Worm (Caenorhabditis elegans): ENCODE results near the gene F58B4.6.

The F58B4.6 gene

DNA sequence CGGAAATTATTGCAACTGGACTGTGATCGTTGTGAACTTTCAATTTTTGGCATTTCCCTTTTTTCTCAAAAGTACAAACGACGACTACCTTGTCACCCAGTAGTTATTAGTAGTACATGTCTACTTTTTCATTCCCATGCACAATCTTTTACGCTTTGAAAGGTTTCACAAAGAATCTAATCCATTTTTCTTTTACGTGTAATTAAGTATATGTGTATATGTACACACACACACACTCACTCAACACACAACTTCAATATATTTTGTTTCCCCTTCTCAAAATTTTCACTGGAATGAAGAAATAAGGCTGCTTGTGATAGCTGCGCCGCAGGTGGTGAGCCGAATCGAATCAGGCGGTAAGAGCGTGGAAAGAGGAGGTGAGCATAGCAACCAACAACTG is at the start of gene F58B4.6:
Gene F58B4.6, plus strand, starts transcription at position 301 of the 400 bp plus-strand sequence.
- TF ChIP-seq unc-62 (GFP tag; optimal IDR thresholded peaks at IDR 0.05) = no peak

DNA sequence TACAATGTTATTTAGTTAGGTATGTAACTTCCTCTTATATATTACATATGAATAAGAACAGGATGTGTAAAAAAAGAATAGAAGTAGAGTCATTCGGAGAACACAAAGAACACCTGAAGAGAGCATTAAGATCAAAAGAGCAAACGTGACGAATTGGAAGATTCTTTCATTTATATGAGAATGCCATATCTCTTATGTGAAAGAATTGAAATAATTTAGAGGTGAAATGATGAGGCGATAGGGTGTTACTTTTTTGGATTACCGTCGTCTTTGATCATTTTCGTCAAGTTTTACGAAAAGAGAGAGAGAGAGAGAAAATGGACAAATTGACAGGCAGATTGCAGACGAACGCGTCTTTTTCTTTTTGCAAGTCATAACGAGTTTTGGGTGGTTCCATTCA is 48.3 kb upstream of the F58B4.6 start:
- TF ChIP-seq unc-62 (GFP tag; optimal IDR thresholded peaks at IDR 0.05) = no peak

DNA sequence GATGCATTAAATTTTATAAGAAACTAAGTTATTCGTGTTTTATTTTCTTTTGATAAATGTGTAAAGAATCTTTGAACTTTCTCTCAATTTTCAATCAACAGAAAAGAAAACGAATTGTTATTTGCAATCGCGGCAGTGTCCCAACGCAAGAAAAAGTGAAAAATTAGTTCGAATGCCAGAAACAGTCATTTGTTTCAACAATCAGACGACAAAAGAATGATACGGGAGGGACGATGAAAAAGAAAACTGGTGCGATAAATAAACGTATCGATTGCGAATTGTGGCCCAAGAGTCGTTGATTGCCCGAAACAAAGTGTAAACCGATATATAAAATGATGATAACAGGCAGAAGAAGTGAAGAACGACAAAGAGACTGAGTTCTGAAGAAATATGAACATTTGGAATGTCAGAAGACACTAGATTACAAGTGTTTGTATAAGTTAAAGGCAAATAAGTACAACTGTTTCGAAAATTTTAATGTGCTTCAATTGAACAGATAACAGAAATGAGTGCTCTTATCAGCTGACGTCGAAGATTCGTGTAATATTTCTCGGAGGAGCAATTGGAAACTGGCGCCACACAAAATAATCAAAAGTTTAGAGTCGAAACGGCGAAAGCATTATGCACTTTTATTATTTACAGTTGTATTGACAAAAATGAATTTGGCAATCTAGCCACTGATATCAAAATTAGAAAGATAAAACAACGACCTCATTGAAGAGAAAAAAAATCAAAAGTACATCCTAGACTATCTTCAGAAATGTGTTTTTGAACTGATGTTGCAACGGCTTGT is 46.8 kb upstream of the F58B4.6 start:
- no peak for TF ChIP-seq unc-62 (GFP tag; optimal IDR thresholded peaks at IDR 0.05)

DNA sequence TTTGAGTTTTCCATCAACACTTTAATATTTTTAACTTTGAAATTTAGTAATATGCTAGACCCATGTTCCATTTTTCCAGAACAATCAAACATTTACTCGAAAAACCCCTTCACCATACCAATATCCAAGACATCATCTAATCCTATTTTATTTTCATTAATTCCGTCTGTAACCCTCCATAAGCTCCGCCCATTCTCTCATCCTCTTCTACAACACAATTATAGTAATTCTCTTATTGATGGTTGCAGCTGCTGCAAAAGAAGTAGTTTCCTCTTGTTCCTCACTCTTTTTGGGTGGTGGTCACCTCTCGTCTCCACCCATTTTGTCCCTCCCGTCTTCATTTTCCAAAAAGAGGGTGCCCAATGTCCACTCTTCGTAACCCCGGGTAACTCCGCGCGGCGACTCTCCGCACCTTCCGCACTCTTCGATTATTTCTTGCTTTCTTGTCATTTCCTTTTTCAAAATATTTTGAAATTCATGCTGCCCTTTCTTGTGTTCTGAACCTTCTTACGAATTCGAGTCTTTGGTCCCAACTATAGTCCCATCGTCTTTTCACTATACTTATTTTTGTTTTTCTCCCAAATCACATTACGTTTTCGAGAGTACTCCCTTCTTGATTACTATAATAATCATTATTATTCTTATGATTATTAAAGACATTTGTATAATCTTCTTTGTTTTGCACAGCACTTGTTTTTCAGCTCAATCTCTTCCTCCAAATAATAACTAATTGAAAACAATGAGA is 44.5 kb upstream of the F58B4.6 start, which contains the start of gene F32D8.1:
Gene F32D8.1, plus strand, starts transcription at position 695 of the 745 bp plus-strand sequence.
- no peak for TF ChIP-seq unc-62 (GFP tag; optimal IDR thresholded peaks at IDR 0.05)

DNA sequence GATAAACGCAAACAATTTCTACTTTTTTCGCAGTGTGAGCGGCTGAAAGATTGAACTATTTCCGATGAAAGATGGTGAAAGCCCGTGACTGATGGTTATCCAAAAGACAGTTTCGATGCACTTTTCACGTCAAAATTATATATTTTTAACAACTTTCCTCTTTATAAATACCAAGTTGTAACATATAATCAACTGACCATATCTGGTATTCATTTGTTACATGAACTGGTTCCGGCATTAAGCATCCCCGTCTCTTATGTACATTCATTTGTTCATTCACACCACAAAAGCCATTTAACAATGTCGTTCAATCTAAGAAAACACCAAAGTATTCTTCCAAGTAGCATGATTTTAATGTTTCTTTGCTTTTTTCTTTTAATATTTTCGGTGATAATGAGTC is 41.4 kb upstream of the F58B4.6 start, which contains the start of gene F32D8.2:
Gene F32D8.2, plus strand, starts transcription at position 301 of the 400 bp plus-strand sequence.
- TF ChIP-seq unc-62 (GFP tag; optimal IDR thresholded peaks at IDR 0.05) = no peak

DNA sequence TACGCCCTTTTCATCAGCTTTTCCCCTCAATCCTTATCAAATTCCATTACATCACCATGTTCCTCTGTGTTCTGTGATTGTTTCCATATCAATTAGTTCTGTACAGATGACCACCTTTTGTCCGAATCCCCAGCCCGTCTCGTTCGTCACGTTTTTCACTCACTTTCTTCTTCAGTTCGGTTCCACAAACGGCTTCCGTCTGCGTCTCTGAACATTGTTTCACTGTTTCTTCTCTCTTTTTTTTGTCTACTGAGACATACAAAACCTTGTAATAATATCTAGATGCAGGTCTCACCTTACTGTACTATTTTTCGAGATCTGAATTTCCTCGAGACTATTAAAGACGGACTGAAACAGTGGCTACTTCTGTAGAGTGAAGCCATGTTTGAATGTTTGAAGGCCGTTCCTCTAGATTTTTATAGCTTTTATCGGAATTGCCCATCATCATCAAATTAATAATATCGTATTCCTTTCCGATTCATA is 38.4 kb upstream of the F58B4.6 start, which contains the start of gene F32D8.3:
Gene F32D8.3, plus strand, starts transcription at position 433 of the 483 bp plus-strand sequence.
- no peak for TF ChIP-seq unc-62 (GFP tag; optimal IDR thresholded peaks at IDR 0.05)

DNA sequence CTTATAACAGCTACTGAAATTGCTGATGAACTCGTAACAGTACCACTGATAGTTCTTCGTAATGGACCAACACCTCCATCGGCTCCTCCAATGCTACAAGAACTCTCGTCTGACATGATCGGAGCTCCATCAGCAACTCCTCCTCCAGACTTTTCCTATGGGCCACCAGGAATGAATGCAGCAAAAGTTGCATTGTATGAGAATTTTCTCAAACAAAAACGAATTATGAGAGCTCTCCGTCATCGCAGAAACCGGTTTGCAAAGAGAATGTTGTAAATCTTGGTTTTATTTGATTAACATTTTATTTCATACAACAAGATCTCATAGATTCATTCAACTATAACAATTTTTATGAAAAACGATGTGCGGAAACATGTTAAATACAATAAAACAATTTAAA is 37.3 kb upstream of the F58B4.6 start:
- no peak for TF ChIP-seq unc-62 (GFP tag; optimal IDR thresholded peaks at IDR 0.05)

DNA sequence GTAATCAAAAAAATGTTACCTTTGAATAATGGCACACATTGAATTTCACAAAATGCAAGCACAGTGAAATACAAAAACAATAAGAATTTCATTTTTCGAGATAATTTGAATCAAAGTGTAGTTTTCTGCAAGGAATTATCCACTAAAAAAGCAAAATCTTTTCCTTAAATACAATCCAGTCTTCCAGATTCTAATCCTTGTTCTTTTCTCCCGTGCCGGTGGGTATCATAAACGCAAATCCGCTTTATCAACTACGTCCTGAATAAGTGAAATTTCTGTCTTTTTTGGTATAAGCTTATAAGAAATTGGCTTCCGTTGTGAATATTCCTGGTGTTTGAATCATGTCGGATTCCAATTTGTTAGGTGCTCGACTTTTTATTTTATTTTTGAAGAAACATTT is 36.7 kb upstream of the F58B4.6 start:
- no peak for TF ChIP-seq unc-62 (GFP tag; optimal IDR thresholded peaks at IDR 0.05)

DNA sequence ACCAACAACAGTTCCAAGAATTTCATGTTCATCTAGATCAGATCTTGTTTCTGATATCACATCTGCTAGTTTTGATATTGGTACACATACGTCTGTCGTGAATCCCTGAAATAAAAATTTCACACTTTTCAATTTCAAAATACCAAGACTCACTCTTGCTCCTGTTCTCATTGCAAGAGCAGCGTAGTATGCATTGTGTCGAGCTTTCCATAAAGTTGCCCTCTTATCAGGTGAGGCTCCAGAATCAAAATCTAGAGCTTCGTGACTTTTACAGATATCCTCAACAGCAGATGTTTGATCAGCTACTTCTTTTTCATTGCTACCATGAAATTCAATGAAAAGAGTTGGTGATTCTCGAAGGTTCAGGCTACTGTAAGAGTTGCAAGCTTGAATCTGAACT is 35.8 kb upstream of the F58B4.6 start, which contains the start of gene F32D8.11:
Gene F32D8.11, minus strand, starts transcription at position 101 of the 400 bp plus-strand sequence.
- TF ChIP-seq unc-62 (GFP tag; optimal IDR thresholded peaks at IDR 0.05) = no peak

DNA sequence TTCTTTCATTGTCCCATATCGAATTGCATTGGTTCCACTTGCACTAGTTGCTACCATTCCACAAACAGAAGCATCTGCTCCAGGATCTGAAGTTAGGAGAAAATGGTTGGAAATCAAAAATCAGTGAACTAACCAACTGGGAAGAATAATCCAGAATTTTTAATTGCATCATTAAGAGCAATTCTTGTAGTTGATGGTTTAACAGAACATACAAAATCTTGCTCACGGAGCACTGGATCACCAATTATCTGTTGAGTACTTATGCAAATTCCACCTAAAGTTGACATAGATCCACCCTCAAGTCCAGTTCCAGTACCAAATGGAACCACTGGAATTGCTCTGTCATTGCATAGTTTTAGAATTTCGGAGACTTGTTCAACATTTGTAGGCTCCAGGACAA is 35.1 kb upstream of the F58B4.6 start:
- no peak for TF ChIP-seq unc-62 (GFP tag; optimal IDR thresholded peaks at IDR 0.05)

DNA sequence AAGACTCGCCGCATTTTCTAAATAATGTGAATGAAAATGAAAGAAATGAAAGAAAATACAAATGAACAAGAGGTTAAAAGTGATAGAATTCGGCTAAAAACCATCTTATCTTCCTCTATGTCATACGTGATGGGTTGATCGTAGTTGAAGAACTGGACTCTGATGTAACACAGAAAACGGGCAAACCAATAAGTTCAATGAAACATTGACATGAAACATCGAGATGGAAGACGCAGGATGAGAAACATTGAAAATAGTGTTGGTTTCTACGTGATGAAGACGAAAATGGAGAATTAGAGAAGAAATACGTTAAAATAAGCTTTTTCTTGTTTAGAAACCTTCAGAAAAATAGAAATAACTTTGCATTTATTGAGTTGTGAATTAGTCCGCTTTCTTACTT is 33.9 kb upstream of the F58B4.6 start, which contains the start of gene F32D8.12:
Gene F32D8.12, minus strand, starts transcription at position 48 of the 400 bp plus-strand sequence.
- no peak for TF ChIP-seq unc-62 (GFP tag; optimal IDR thresholded peaks at IDR 0.05)

DNA sequence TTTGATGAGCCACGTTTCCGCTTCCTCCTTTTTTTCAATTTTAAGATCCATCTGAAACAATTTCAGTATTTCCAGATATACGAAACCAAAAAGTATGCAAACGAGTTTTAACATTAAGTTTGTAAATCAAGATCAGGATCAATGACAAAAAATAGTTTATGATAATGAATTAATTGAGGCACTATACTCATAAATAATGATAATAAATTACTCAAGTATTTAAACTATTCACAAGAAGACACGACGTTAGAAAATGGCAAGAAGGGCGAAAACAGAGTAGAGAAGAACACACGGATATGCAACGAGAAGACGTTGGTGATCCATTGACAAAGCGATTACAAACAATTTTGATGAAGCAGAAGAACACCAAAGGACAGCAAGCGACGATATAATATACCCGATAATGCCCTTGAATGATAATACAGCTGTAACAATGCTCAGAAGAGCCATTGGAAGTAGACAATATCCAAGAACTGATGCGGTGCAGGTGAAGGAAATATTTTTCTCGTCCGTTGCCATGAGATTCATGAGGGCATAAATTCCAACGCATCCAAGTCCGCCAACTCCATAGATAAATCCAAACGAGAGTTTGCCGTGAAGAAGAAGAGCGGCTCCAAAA is 31.2 kb upstream of the F58B4.6 start, which contains the start of gene F32D8.4:
Gene F32D8.4, minus strand, starts transcription at position 51 of the 619 bp plus-strand sequence.
- TF ChIP-seq unc-62 (GFP tag; optimal IDR thresholded peaks at IDR 0.05) = no peak

DNA sequence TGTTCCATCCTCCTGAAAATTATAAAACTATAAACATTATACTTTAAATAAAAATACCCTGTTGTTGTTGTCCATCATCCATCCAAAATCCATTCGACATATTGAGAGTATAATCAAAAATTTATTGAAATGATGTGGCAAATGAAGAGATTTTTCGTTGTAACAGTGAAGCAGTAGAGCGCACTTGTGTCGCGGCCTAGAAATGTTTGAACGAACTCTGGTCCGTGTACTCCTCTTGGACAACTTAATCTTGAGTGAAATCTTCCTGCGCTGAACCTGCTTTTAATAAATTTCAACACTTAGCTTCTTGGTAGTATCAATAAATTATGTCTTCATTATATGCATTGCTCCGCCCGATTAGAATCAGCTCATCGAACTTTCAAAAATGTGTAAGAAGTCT is 30.2 kb upstream of the F58B4.6 start, which contains the start of the genes F32D8.14 and F32D8.5:
Gene F32D8.14, minus strand, starts transcription at position 188 of the 400 bp plus-strand sequence.
Gene F32D8.5, plus strand, starts transcription at position 200 of the 400 bp plus-strand sequence.
- no peak for TF ChIP-seq unc-62 (GFP tag; optimal IDR thresholded peaks at IDR 0.05)

DNA sequence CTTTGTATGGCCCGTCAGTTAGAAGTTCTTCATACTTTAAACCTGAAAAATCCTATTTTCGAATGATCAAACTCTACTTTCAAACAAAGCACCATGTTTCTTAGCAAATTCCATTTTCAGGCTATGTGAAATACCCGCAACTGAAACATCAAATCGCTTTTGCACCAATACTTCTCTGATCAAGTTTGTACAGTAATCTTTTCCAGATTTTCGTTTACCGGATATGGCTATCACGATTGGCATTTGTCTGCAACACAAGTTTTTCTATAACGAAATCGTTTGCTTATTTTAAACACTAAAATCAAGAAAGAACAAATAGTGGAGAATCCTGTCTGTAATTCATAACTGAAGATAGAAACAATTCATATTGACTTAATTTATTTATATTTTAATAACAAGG is 28.5 kb upstream of the F58B4.6 start, which contains the start of gene F32D8.13:
Gene F32D8.13, minus strand, starts transcription at position 249 of the 400 bp plus-strand sequence.
- TF ChIP-seq unc-62 (GFP tag; optimal IDR thresholded peaks at IDR 0.05) = no peak

DNA sequence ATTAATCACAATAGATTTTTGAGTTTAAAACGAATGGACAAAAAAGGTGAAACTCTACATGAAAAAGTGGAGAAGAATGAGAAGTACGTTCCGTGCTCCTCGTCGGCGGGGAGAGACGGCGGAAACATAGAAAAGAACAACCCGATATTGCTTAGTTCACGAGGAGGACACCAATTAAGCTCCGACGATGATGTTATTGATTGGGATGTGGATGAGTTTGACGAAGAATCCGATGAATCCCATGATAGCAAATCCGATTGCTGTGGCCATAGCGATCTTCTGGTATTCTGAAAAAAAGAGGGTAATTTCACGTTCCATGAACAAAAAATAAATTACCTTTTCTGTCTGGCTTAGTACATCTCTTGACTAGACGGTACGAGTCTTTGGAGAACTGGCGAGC is 28.1 kb upstream of the F58B4.6 start:
- no peak for TF ChIP-seq unc-62 (GFP tag; optimal IDR thresholded peaks at IDR 0.05)

DNA sequence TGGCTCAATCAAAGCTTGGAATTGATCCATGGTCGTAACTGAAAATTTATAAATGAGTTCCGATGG is 27.9 kb upstream of the F58B4.6 start, which contains the start of gene sec-61.G:
Gene sec-61.G, minus strand, starts transcription at position 38 of the 66 bp plus-strand sequence.
- no peak for TF ChIP-seq unc-62 (GFP tag; optimal IDR thresholded peaks at IDR 0.05)
